Worm (Caenorhabditis elegans): ENCODE measurements around the gene vav-1.
A peak's percentile ranks its signal among the peaks of the same experiment; 100 is the strongest.

Gene vav-1

ce11 chrX:9232037-9232436 lies at the start of gene vav-1:
TSS of gene vav-1 (minus strand) at chrX:9232137.
- TF ChIP-seq lin-54 (GFP tag; optimal IDR thresholded peaks at IDR 0.05) (no peak), nhr-90 (tag; optimal IDR thresholded peaks at IDR 0.05) (no peak), Y95B8A.8 (GFP tag; IDR thresholded peaks at IDR 0.05) (no peak), somi-1 (GFP tag; optimal IDR thresholded peaks at IDR 0.05) (no peak), egl-18 (GFP tag; IDR thresholded peaks at IDR 0.05) (no peak), ztf-22 (GFP tag; optimal IDR thresholded peaks at IDR 0.05) (no peak), ztf-26 (tag; optimal IDR thresholded peaks at IDR 0.05) (no peak)

DNA sequence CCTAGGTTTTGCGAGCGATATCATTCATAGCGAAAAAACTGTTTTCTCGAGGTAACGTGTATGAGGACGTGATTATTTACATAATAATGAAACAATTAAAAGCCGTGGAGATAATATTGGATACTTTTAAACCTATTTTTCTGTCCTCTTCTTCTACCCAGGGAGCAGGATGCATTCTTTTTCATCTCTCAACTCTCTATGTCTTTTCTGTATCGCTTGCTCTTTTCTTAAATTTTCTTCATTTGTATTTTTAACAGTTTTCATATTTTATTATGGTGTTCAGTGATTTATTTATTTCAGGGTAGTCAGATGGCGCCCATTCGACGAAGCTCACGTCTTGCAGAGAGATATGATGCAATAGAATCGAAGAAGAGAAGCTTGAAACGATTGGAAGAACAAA lies 46.7 kb upstream of the vav-1 start, which contains the start of gene B0416.4:
TSS of gene B0416.4 (plus strand) at position 301 of the 400 bp plus-strand sequence.
- TF ChIP-seq snpc-4 (GFP tag; optimal IDR thresholded peaks at IDR 0.05), result no peak
- no peak for TF ChIP-seq snpc-4 (tag; optimal IDR thresholded peaks at IDR 0.05)
- no peak for TF ChIP-seq dpl-1 (GFP tag; optimal IDR thresholded peaks at IDR 0.05)
- TF ChIP-seq ccch-3 (GFP tag; optimal IDR thresholded peaks at IDR 0.05), result no peak
- no peak for TF ChIP-seq snpc-1.3 (tag; optimal IDR thresholded peaks at IDR 0.05; ENCODE audit: insufficient read depth)
- TF ChIP-seq zfh-2 (GFP tag; conservative IDR thresholded peaks at IDR 0.05), result no peak
- TF ChIP-seq him-1 (tag; optimal IDR thresholded peaks at IDR 0.05), result no peak
- TF ChIP-seq F52B5.7 (tag; optimal IDR thresholded peaks at IDR 0.05), result no peak
- no peak for TF ChIP-seq ceh-100 (GFP tag; IDR thresholded peaks at IDR 0.05)

DNA sequence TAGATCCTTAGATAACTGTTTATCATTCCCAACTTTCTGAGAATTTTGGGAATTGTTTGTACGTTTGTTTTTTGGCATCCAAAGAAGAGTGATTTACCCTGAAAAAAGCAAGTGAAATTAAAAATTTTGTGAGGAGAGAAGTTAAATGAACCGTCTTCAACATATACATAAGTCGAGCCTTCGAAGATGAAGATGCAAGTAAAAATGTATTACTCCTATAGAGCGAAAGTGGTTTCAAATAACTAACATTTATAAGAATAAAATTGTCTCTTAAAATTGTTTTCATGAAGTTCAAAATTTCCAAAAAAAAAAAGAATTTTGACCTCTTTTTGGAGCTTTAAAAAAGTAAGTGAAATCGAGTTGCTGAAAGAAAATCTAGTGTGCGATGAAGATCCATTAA lies 42.6 kb upstream of the vav-1 start, which contains the start of gene B0416.10:
TSS of gene B0416.10 (minus strand) at position 101 of the 400 bp plus-strand sequence.
- no peak for TF ChIP-seq Y53G8AR.9 (GFP tag; conservative IDR thresholded peaks at IDR 0.05)
- TF ChIP-seq F39B2.1 (GFP tag; IDR thresholded peaks at IDR 0.05), result no peak
- TF ChIP-seq hrde-1 (tag; optimal IDR thresholded peaks at IDR 0.05; ENCODE audit: borderline replicate concordance), result no peak
- no peak for TF ChIP-seq nhr-27 (tag; optimal IDR thresholded peaks at IDR 0.05)
- TF ChIP-seq mes-4 (tag; optimal IDR thresholded peaks at IDR 0.05), result no peak
- TF ChIP-seq egl-44 (GFP tag; IDR thresholded peaks at IDR 0.05), result no peak
- TF ChIP-seq attf-6 (GFP tag; IDR thresholded peaks at IDR 0.05), result no peak

DNA sequence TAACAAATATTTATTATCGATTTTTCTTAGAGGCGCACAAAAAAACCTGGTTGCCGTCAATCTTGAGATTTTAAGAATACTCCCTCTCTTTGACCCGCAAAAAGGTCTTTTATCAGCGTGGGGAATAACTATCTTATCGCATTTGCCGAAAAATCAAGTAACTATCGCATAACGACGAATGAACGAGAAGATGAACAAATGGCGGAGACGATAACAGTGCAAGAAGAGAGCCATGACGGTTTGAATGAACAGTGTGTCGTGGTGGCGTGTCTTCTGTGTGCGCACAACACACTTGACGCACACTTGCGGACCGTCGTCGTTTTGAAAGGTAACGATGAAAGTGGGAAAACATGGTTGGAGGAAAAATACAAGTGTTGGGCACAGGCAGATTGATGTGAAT lies 39.9 kb upstream of the vav-1 start:
- TF ChIP-seq athp-1 (tag; optimal IDR thresholded peaks at IDR 0.05), result no peak
- TF ChIP-seq nfya-2 (GFP tag; IDR thresholded peaks at IDR 0.05), result no peak
- TF ChIP-seq nhr-80 (tag; optimal IDR thresholded peaks at IDR 0.05), result peak; percentile 95
- TF ChIP-seq let-607 (tag; optimal IDR thresholded peaks at IDR 0.05), result peak; percentile 65 to 84
- TF ChIP-seq ets-4 (GFP tag; optimal IDR thresholded peaks at IDR 0.05), result peak; percentile 51
- TF ChIP-seq dpl-1 (GFP tag; optimal IDR thresholded peaks at IDR 0.05), result no peak
- no peak for TF ChIP-seq die-1 (tag; optimal IDR thresholded peaks at IDR 0.05)
- no peak for TF ChIP-seq ekl-4 (GFP tag; IDR thresholded peaks at IDR 0.05)
- TF ChIP-seq bed-1 (GFP tag; IDR thresholded peaks at IDR 0.05), result no peak
- no peak for TF ChIP-seq tbx-9 (tag; optimal IDR thresholded peaks at IDR 0.05; ENCODE audit: borderline replicate concordance)
- peak; percentile 22 for TF ChIP-seq attf-5 (GFP tag; optimal IDR thresholded peaks at IDR 0.05)
- no peak for TF ChIP-seq xnd-1 (tag; optimal IDR thresholded peaks at IDR 0.05)
- no peak for TF ChIP-seq hmg-20 (GFP tag; IDR thresholded peaks at IDR 0.05)
- TF ChIP-seq Y95B8A.8 (GFP tag; IDR thresholded peaks at IDR 0.05), result no peak
- no peak for TF ChIP-seq ceh-100 (GFP tag; IDR thresholded peaks at IDR 0.05)
- TF ChIP-seq unc-62 (GFP tag; optimal IDR thresholded peaks at IDR 0.05), result no peak
- peak; percentile 8 for TF ChIP-seq ZK185.1 (tag; optimal IDR thresholded peaks at IDR 0.05; ENCODE audit: poor library complexity, severe bottlenecking)
- TF ChIP-seq F23B12.7 (tag; optimal IDR thresholded peaks at IDR 0.05; ENCODE audit: insufficient read depth), result no peak
- no peak for TF ChIP-seq zfh-2 (GFP tag; conservative IDR thresholded peaks at IDR 0.05)
- no peak for TF ChIP-seq mes-4 (tag; optimal IDR thresholded peaks at IDR 0.05)
- no peak for TF ChIP-seq F39B2.1 (GFP tag; IDR thresholded peaks at IDR 0.05)
- no peak for TF ChIP-seq sdz-38 (tag; optimal IDR thresholded peaks at IDR 0.05)
- TF ChIP-seq ccch-3 (GFP tag; optimal IDR thresholded peaks at IDR 0.05), result no peak
- TF ChIP-seq Y53G8AR.9 (GFP tag; conservative IDR thresholded peaks at IDR 0.05), result no peak
- TF ChIP-seq F57C9.4 (tag; optimal IDR thresholded peaks at IDR 0.05), result no peak
- TF ChIP-seq F57A8.1 (GFP tag; optimal IDR thresholded peaks at IDR 0.05), result no peak
- peak; percentile 47 for TF ChIP-seq atf-7 (tag; optimal IDR thresholded peaks at IDR 0.05)
- TF ChIP-seq nfyb-1 (GFP tag; IDR thresholded peaks at IDR 0.05), result 0 out of 2 replicates have a peak, but pooled peaks have one; percentile 17

Data from whole organism, young adult.